Worm (Caenorhabditis elegans): ENCODE measurements around the gene mrps-18.C.

DNA sequence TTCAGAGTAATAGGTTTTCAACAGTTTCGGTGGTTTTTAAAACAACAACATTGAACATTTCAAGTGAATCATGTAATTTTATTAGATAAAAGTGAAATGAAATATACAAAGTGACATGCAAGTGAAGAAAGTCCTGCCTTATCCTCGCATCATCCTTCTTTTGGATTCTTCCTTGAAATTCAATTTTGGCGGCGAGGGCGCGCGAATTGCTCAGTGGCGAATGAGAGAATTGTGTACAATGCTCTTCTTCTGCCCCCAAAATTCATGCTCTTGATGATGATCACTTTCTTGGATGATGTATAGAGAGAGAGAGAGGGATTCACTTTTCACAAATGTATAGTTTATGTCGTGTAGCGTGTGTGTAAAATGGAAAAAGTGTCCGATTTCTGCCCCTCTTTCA lies 26.3 kb upstream of the mrps-18.C start:
- no peak for TF ChIP-seq somi-1 (GFP tag; optimal IDR thresholded peaks at IDR 0.05)
- no peak for TF ChIP-seq ama-1 (optimal IDR thresholded peaks at IDR 0.05)
- TF ChIP-seq ama-1 (GFP tag; optimal IDR thresholded peaks at IDR 0.05), result no peak
- TF ChIP-seq nhr-90 (tag; optimal IDR thresholded peaks at IDR 0.05), result no peak
